Fruit fly (Drosophila melanogaster): ENCODE results near the gene spir.

The spir gene

dm6 chr2L:20349671-20350539 is 38.9 kb downstream of the spir start, which contains the start of the genes La and RtGEF (continued):
- peak; percentile 37 for TF ChIP-seq CG10147 (GFP tag; optimal IDR thresholded peaks at IDR 0.05)
- peak; percentile 61 for TF ChIP-seq CG12391 (tag; optimal IDR thresholded peaks at IDR 0.05)
- TF ChIP-seq maf-S (GFP tag; optimal IDR thresholded peaks at IDR 0.05), result peak; percentile 19
- peak; percentile 48 for TF ChIP-seq tio (GFP tag; optimal IDR thresholded peaks at IDR 0.05)
- TF ChIP-seq CG6175 (GFP tag; IDR thresholded peaks at IDR 0.05), result peak; percentile 19; the same call in 1 of the 3 replicates
- TF ChIP-seq pum (GFP tag; optimal IDR thresholded peaks at IDR 0.05), result peak; percentile 69
- peak; percentile 48 for TF ChIP-seq tin (GFP tag; optimal IDR thresholded peaks at IDR 0.05)
- TF ChIP-seq NFAT (GFP tag; IDR thresholded peaks at IDR 0.05), result peak; percentile 77
- peak; percentile 95 for TF ChIP-seq bbx (GFP tag; IDR thresholded peaks at IDR 0.05; ENCODE audit: partially characterized antibody)
- TF ChIP-seq da (GFP tag; optimal IDR thresholded peaks at IDR 0.05), result peak; percentile 10
- peak; percentile 92 for TF ChIP-seq CG7928 (GFP tag; optimal IDR thresholded peaks at IDR 0.05)
- no peak for TF ChIP-seq Poxn (GFP tag; IDR thresholded peaks at IDR 0.05)
- peak; percentile 67; the same call in 2 of the 4 replicates for TF ChIP-seq Gug (GFP tag; IDR thresholded peaks at IDR 0.05)
- no peak for TF ChIP-seq Atf6 (GFP tag; IDR thresholded peaks at IDR 0.05)
- TF ChIP-seq Nf-YB (GFP tag; optimal IDR thresholded peaks at IDR 0.05), result no peak
- peak; percentile 85 for TF ChIP-seq Doc3 (GFP tag; IDR thresholded peaks at IDR 0.05; ENCODE audit: partially characterized antibody)
- TF ChIP-seq CG18619 (GFP tag; optimal IDR thresholded peaks at IDR 0.05), result peak; percentile 30
- no peak for TF ChIP-seq prd (optimal IDR thresholded peaks at IDR 0.05)
- peak; percentile 35; the same call in 2 of the 3 replicates for TF ChIP-seq prd (GFP tag; IDR thresholded peaks at IDR 0.05)
- no peak for TF ChIP-seq nom (GFP tag; optimal IDR thresholded peaks at IDR 0.05)
- TF ChIP-seq ci (GFP tag; IDR thresholded peaks at IDR 0.05), result 0 out of 3 replicates have a peak, but pooled peaks have one; percentile 37
- TF ChIP-seq CG17568 (GFP tag; optimal IDR thresholded peaks at IDR 0.05), result no peak
- no peak for TF ChIP-seq CG11695 (GFP tag; IDR thresholded peaks at IDR 0.05)
- peak; percentile 76 for TF ChIP-seq unc-4 (GFP tag; IDR thresholded peaks at IDR 0.05; ENCODE audit: partially characterized antibody)
- TF ChIP-seq pb (GFP tag; optimal IDR thresholded peaks at IDR 0.05), result no peak
- TF ChIP-seq CG3065 (GFP tag; optimal IDR thresholded peaks at IDR 0.05), result no peak
- TF ChIP-seq CG32532 (GFP tag; IDR thresholded peaks at IDR 0.05), result peak; percentile 64
- TF ChIP-seq aop (GFP tag; IDR thresholded peaks at IDR 0.05), result 0 out of 2 replicates have a peak, but pooled peaks have one; percentile 17
- TF ChIP-seq ftz-f1 (GFP tag; optimal IDR thresholded peaks at IDR 0.05), result peak; percentile 23
- TF ChIP-seq sna (GFP tag; IDR thresholded peaks at IDR 0.05; ENCODE audit: partially characterized antibody), result peak; percentile 81
- TF ChIP-seq H2.0 (GFP tag; IDR thresholded peaks at IDR 0.05), result peak; percentile 11; the same call in 1 of the 2 replicates
- TF ChIP-seq CG3995 (GFP tag; optimal IDR thresholded peaks at IDR 0.05), result peak; percentile 98
- TF ChIP-seq bcd (GFP tag; optimal IDR thresholded peaks at IDR 0.05), result peak; percentile 39
- TF ChIP-seq Lhr (GFP tag; optimal IDR thresholded peaks at IDR 0.05), result peak; percentile 42
- peak; percentile 33 for TF ChIP-seq Side (GFP tag; optimal IDR thresholded peaks at IDR 0.05)
- TF ChIP-seq CG18262 (tag; optimal IDR thresholded peaks at IDR 0.05), result peak; percentile 49
- peak; percentile 47 for TF ChIP-seq Nf-YC (tag; optimal IDR thresholded peaks at IDR 0.05)
- TF ChIP-seq B-H1 (GFP tag; IDR thresholded peaks at IDR 0.05), result no peak
- peak; percentile 74; the same call in 2 of the 3 replicates for TF ChIP-seq CG2199 (GFP tag; IDR thresholded peaks at IDR 0.05)
- TF ChIP-seq CG8924 (tag; optimal IDR thresholded peaks at IDR 0.05), result peak; percentile 33
- TF ChIP-seq kni (GFP tag; optimal IDR thresholded peaks at IDR 0.05), result peak; percentile 51
- peak; percentile 58 for TF ChIP-seq fu2 (GFP tag; optimal IDR thresholded peaks at IDR 0.05)
- TF ChIP-seq Tbp (GFP tag; optimal IDR thresholded peaks at IDR 0.05), result peak; percentile 66
- peak; percentile 51 for TF ChIP-seq CG9609 (GFP tag; optimal IDR thresholded peaks at IDR 0.05)
- peak; percentile 24 for TF ChIP-seq CG31388 (GFP tag; optimal IDR thresholded peaks at IDR 0.05)
- TF ChIP-seq B-H2 (GFP tag; optimal IDR thresholded peaks at IDR 0.05), result peak; percentile 38
- TF ChIP-seq corto (GFP tag; optimal IDR thresholded peaks at IDR 0.05), result no peak
- TF ChIP-seq CG14965 (GFP tag; optimal IDR thresholded peaks at IDR 0.05; ENCODE audit: borderline replicate concordance), result no peak
- peak; percentile 97 for TF ChIP-seq CG16813 (GFP tag; IDR thresholded peaks at IDR 0.05; ENCODE audit: partially characterized antibody)

Measured in whole organism, embryonic.